Fruit fly (Drosophila melanogaster): ENCODE results near the gene Mps1.
A peak's percentile ranks its signal among the peaks of the same experiment; 100 is the strongest.

DNA sequence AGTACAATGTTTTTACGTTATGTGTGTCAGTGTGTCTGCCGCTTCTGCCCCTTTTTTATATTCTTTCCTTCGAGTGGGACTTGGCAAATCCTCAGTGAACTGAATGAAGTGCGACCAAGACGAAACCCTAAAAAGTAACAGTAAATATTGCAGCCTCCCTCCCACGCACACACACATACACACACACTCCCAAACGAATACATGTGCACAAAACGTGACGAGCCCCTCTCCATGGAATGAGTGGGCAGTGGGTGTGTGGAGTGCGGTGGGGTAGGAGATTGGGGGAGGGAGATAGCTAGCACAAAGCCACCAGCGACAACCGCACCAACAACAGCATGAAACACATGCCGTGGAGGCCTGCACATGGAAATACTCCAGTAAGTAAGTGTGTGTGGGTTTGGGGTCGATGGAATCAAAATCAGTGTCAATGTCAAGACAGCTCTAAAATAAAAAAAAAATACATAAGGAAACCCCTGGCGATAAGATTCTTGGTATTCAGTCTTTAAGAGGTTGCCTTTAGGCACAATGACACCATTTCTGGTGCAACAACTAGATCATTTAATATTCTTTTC, 43.8 kb downstream of the Mps1 start:
- TF ChIP-seq usp (GFP tag; optimal IDR thresholded peaks at IDR 0.05) (no peak), Dll (optimal IDR thresholded peaks at IDR 0.05) (no peak), CG8478 (optimal IDR thresholded peaks at IDR 0.05) (no peak), EcR (GFP tag; optimal IDR thresholded peaks at IDR 0.05) (peak in 1 of 2 experiments; percentile 34), psq (optimal IDR thresholded peaks at IDR 0.05) (no peak)

Data from whole organism.